Worm (Caenorhabditis elegans) whole organism, L3 larva: ENCODE results near the gene T26H5.11.

Experiments
- R02D3.7 ChIP-seq: fragments of 150-350 bp; optimal IDR thresholded peaks from 2 replicates; lab custom pipeline; 2014; ENCODE audit warnings: missing biosample characterization, missing genetic modification characterization
- ZK546.5 ChIP-seq: sonication (generic microtip); optimal IDR thresholded peaks from 2 replicates; lab custom pipeline; 2017; ENCODE audit warnings: missing biosample characterization, missing genetic modification characterization
- ama-1 ChIP-seq: fragments of 150-350 bp; optimal IDR thresholded peaks from 2 replicates; lab custom pipeline; 2018
- ceh-16 ChIP-seq: sonication (generic microtip); optimal IDR thresholded peaks from 2 replicates; lab custom pipeline; 2017; ENCODE audit warnings: missing biosample characterization, missing genetic modification characterization
- ceh-28 ChIP-seq: fragments of 150-350 bp; optimal IDR thresholded peaks from 2 replicates; lab custom pipeline; 2014; ENCODE audit warnings: missing biosample characterization, missing genetic modification reagents, missing genetic modification characterization
- egl-27 ChIP-seq: sonication (generic microtip); optimal IDR thresholded peaks from 4 replicates; lab custom pipeline; 2017; ENCODE audit warnings: missing biosample characterization, missing genetic modification reagents, missing genetic modification characterization
- egl-5 ChIP-seq: fragments of 150-350 bp; optimal IDR thresholded peaks from 2 replicates; lab custom pipeline; 2017; ENCODE audit warnings: missing biosample characterization, missing genetic modification reagents, missing genetic modification characterization, inconsistent platforms
- elt-1 ChIP-seq: fragments of 150-350 bp; optimal IDR thresholded peaks from 2 replicates; lab custom pipeline; 2014; ENCODE audit warnings: missing biosample characterization, missing genetic modification characterization
- elt-2 ChIP-seq: sonication (generic microtip); optimal IDR thresholded peaks from 2 replicates; lab custom pipeline; 2016; ENCODE audit warnings: missing genetic modification reagents, mild to moderate bottlenecking, missing genetic modification characterization, missing compliant biosample characterization
- elt-3 ChIP-seq, 3 experiments: fragments of 150-350 bp in 1 of 3; sonication (generic microtip) in 2 of 3; optimal IDR thresholded peaks; 2 replicates in 2 of 3; 4 replicates in 1 of 3; lab custom pipeline; 2014 to 2017; ENCODE audit warnings: missing biosample characterization in 3 of 3, missing genetic modification characterization in 3 of 3
- eor-1 ChIP-seq, 2 experiments: fragments of 150-350 bp; optimal IDR thresholded peaks; 2 replicates each; lab custom pipeline; 2014 to 2018; ENCODE audit warnings: missing biosample characterization in 2 of 2, missing genetic modification characterization in 2 of 2
- fkh-10 ChIP-seq: sonication (generic microtip); optimal IDR thresholded peaks from 2 replicates; lab custom pipeline; 2017; ENCODE audit warnings: missing biosample characterization, missing genetic modification reagents, missing genetic modification characterization
- fkh-2 ChIP-seq: fragments of 150-350 bp; optimal IDR thresholded peaks from 2 replicates; lab custom pipeline; 2014; ENCODE audit warnings: missing biosample characterization, missing genetic modification reagents, missing genetic modification characterization
- hmg-11 ChIP-seq: sonication (generic microtip); optimal IDR thresholded peaks from 2 replicates; lab custom pipeline; 2016; ENCODE audit warnings: missing genetic modification characterization, missing compliant biosample characterization
- jun-1 ChIP-seq: fragments of 150-350 bp; optimal IDR thresholded peaks from 2 replicates; lab custom pipeline; 2014; ENCODE audit warnings: missing biosample characterization, missing genetic modification reagents, missing genetic modification characterization
- lin-39 ChIP-seq: fragments of 150-350 bp; optimal IDR thresholded peaks from 2 replicates; lab custom pipeline; 2018; ENCODE audit warnings: missing biosample characterization, missing genetic modification reagents, missing genetic modification characterization
- mdl-1 ChIP-seq: fragments of 150-350 bp; optimal IDR thresholded peaks from 2 replicates; lab custom pipeline; 2014; ENCODE audit warnings: missing biosample characterization, missing genetic modification characterization
- nfya-1 ChIP-seq: sonication (generic microtip); optimal IDR thresholded peaks from 2 replicates; lab custom pipeline; 2017; ENCODE audit warnings: missing genetic modification characterization, mild to moderate bottlenecking, missing compliant biosample characterization, antibody characterized with exemption, moderate library complexity; ENCODE audit not compliant: insufficient read depth
- nhr-12 ChIP-seq: fragments of 150-350 bp; optimal IDR thresholded peaks from 2 replicates; lab custom pipeline; 2014; ENCODE audit warnings: missing biosample characterization, missing genetic modification characterization
- nhr-23 ChIP-seq: fragments of 150-350 bp; optimal IDR thresholded peaks from 2 replicates; lab custom pipeline; 2014; ENCODE audit warnings: missing biosample characterization, missing genetic modification reagents, missing genetic modification characterization
- nhr-28 ChIP-seq: fragments of 150-350 bp; optimal IDR thresholded peaks from 2 replicates; lab custom pipeline; 2014; ENCODE audit warnings: missing biosample characterization, missing genetic modification characterization
- nhr-43 ChIP-seq: sonication (generic microtip); optimal IDR thresholded peaks from 2 replicates; lab custom pipeline; 2016; ENCODE audit warnings: mild to moderate bottlenecking, missing genetic modification characterization, missing compliant biosample characterization; ENCODE audit not compliant: poor library complexity, severe bottlenecking
- nhr-76 ChIP-seq: fragments of 150-350 bp; sonication (generic microtip); optimal IDR thresholded peaks from 5 replicates; lab custom pipeline; 2014; ENCODE audit warnings: missing biosample characterization, missing genetic modification characterization
- nhr-77 ChIP-seq: fragments of 150-350 bp; optimal IDR thresholded peaks from 2 replicates; lab custom pipeline; 2014; ENCODE audit warnings: missing biosample characterization, missing genetic modification characterization
- pha-4 ChIP-seq: fragments of 150-350 bp; optimal IDR thresholded peaks from 2 replicates; lab custom pipeline; 2014; ENCODE audit warnings: missing biosample characterization, missing genetic modification reagents, missing genetic modification characterization
- pqm-1 ChIP-seq: fragments of 150-350 bp; optimal IDR thresholded peaks from 2 replicates; lab custom pipeline; 2017; ENCODE audit warnings: missing biosample characterization, missing genetic modification characterization, inconsistent platforms
- sea-2 ChIP-seq: fragments of 150-350 bp; sonication (generic microtip); optimal IDR thresholded peaks from 4 replicates; lab custom pipeline; 2014; ENCODE audit warnings: missing biosample characterization, missing genetic modification reagents, missing genetic modification characterization
- snpc-4 ChIP-seq: fragments of 150-350 bp; optimal IDR thresholded peaks from 2 replicates; lab custom pipeline; 2014; ENCODE audit warnings: missing biosample characterization, missing genetic modification characterization
- unc-39 ChIP-seq: sonication (generic microtip); optimal IDR thresholded peaks from 4 replicates; lab custom pipeline; 2017; ENCODE audit warnings: missing biosample characterization, missing genetic modification characterization
- unc-62 ChIP-seq: fragments of 150-350 bp; sonication (generic microtip); optimal IDR thresholded peaks from 4 replicates; lab custom pipeline; 2014; ENCODE audit warnings: missing biosample characterization, missing genetic modification reagents, missing genetic modification characterization

T26H5.11 gene

ce11 chrV:15432457-15432856 lies 11.6 kb downstream of the T26H5.11 start, which contains the start of gene T26H5.8:
T26H5.8 (minus strand) TSS chrV:15432726.
- TF ChIP-seq elt-2 (peak; percentile 56), fkh-10 (GFP tag; lab: Kevin White, UChicago) (no peak), pha-4 (tag; lab: Kevin White, UChicago) (peak; percentile 90), pqm-1 (tag; lab: Kevin White, UChicago) (peak; percentile 86), ceh-16 (tag; lab: Kevin White, UChicago) (no peak)

ce11 chrV:15431322-15432052 lies 12.6 kb downstream of the T26H5.11 start:
- TF ChIP-seq fkh-10 (GFP tag; lab: Kevin White, UChicago): no peak
- no peak for TF ChIP-seq nhr-23 (tag; lab: Kevin White, UChicago)
- no peak for TF ChIP-seq snpc-4 (tag; lab: Kevin White, UChicago)
- TF ChIP-seq nfya-1 (tag; lab: Kevin White, UChicago): no peak
- no peak for TF ChIP-seq lin-39 (tag; lab: Kevin White, UChicago)
- TF ChIP-seq elt-3 (tag; optimal IDR thresholded peaks at IDR 0.05; lab: Kevin White, UChicago): no peak
- TF ChIP-seq, all 47 proteins: peak for 0

ce11 chrV:15426944-15427343 lies 17.1 kb downstream of the T26H5.11 start, which contains the start of gene fbxa-209:
fbxa-209 (minus strand) TSS chrV:15427044.
- TF ChIP-seq ama-1 (lab: Kevin White, UChicago) (no peak), egl-27 (tag; lab: Kevin White, UChicago) (no peak), ZK546.5 (tag; lab: Kevin White, UChicago) (no peak), nhr-28 (tag; lab: Kevin White, UChicago) (no peak), nhr-43 (tag; lab: Kevin White, UChicago) (no peak), nhr-77 (tag; lab: Kevin White, UChicago) (no peak), fkh-2 (no peak), mdl-1 (tag; lab: Kevin White, UChicago) (no peak), egl-5 (tag; lab: Kevin White, UChicago) (no peak), unc-39 (tag; lab: Kevin White, UChicago) (no peak), hmg-11 (tag; lab: Kevin White, UChicago) (no peak)

ce11 chrV:15425368-15426091 lies 18.6 kb downstream of the T26H5.11 start, which contains the start of gene Y36E3A.2:
Y36E3A.2 (plus strand) TSS chrV:15426041.
- peak; percentile 70 for TF ChIP-seq elt-2
- TF ChIP-seq R02D3.7 (tag; lab: Kevin White, UChicago): no peak
- TF ChIP-seq pha-4 (tag; lab: Kevin White, UChicago): peak; percentile 1

ce11 chrV:15423601-15424000 lies 20.5 kb downstream of the T26H5.11 start, which contains the start of gene fbxa-104:
fbxa-104 (minus strand) TSS chrV:15423683.
- TF ChIP-seq jun-1 (no peak), eor-1 (tag; optimal IDR thresholded peaks at IDR 0.05; lab: Kevin White, UChicago) (no peak), nfya-1 (tag; lab: Kevin White, UChicago) (no peak), elt-1 (tag; lab: Kevin White, UChicago) (no peak), mdl-1 (tag; lab: Kevin White, UChicago) (no peak), nhr-12 (tag; lab: Kevin White, UChicago) (no peak), nhr-76 (tag; lab: Kevin White, UChicago) (no peak), sea-2 (no peak), nhr-77 (tag; lab: Kevin White, UChicago) (no peak), unc-62 (GFP tag; lab: Kevin White, UChicago) (no peak), ceh-28 (tag; lab: Kevin White, UChicago) (no peak), elt-2 (no peak), egl-27 (tag; lab: Kevin White, UChicago) (no peak), fkh-10 (GFP tag; lab: Kevin White, UChicago) (no peak)
